Fruit fly (Drosophila melanogaster): ENCODE results near the gene CG3868.

The CG3868 gene

DNA sequence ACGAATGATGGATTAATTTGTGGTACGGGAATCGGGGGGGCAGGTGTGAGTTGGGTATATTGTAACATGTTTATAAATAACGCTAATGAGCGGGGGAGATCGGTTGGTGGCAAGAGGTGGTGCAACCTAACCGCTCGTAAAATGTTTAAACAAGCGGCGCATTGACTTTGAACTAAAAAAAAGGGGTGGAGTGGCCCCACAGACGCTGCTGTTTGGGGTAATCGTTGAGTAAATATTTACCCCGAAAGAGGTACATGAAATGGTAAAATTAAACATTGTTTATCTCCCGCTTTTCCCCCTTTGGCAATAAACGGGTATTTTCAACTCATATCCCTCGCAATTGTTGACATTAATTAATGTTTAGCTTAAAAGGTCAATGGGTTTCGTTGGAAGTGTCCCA, 36.4 kb downstream of the CG3868 start (continued):
- TF ChIP-seq corto (GFP tag; optimal IDR thresholded peaks at IDR 0.05): no peak
- peak; percentile 16 for TF ChIP-seq CG1647 (GFP tag; optimal IDR thresholded peaks at IDR 0.05)
- TF ChIP-seq Opbp (GFP tag; IDR thresholded peaks at IDR 0.05; ENCODE audit: partially characterized antibody): no peak
- peak; percentile 52 for TF ChIP-seq CG17385 (GFP tag; optimal IDR thresholded peaks at IDR 0.05)
- peak; percentile 75 for TF ChIP-seq CG6254 (GFP tag; optimal IDR thresholded peaks at IDR 0.05)
- TF ChIP-seq slou (GFP tag; optimal IDR thresholded peaks at IDR 0.05): no peak
- TF ChIP-seq CG13123 (GFP tag; optimal IDR thresholded peaks at IDR 0.05): no peak
- TF ChIP-seq CG14667 (GFP tag; IDR thresholded peaks at IDR 0.05): no peak
- no peak for TF ChIP-seq CG1024 (GFP tag; IDR thresholded peaks at IDR 0.05)
- TF ChIP-seq CG9797 (GFP tag; optimal IDR thresholded peaks at IDR 0.05): no peak
- TF ChIP-seq Lim3 (GFP tag; IDR thresholded peaks at IDR 0.05): no peak
- TF ChIP-seq CG7786 (GFP tag; optimal IDR thresholded peaks at IDR 0.05): no peak
- TF ChIP-seq CG6813 (GFP tag; optimal IDR thresholded peaks at IDR 0.05): peak; percentile 81
- TF ChIP-seq CG11695 (GFP tag; IDR thresholded peaks at IDR 0.05): 0 out of 3 replicates have a peak, but pooled peaks have one; percentile 32
- peak; percentile 85 for TF ChIP-seq CG17568 (GFP tag; optimal IDR thresholded peaks at IDR 0.05)
- TF ChIP-seq Adf1 (GFP tag; IDR thresholded peaks at IDR 0.05): no peak
- TF ChIP-seq tx (GFP tag; optimal IDR thresholded peaks at IDR 0.05): no peak
- no peak for TF ChIP-seq cg (GFP tag; optimal IDR thresholded peaks at IDR 0.05)
- no peak for TF ChIP-seq jigr1 (GFP tag; IDR thresholded peaks at IDR 0.05)
- TF ChIP-seq Vsx1 (GFP tag; optimal IDR thresholded peaks at IDR 0.05): peak; percentile 91
- TF ChIP-seq Awh (GFP tag; IDR thresholded peaks at IDR 0.05): peak; percentile 90
- TF ChIP-seq CG10959 (GFP tag; IDR thresholded peaks at IDR 0.05): no peak
- TF ChIP-seq CHES-1-like (GFP tag; optimal IDR thresholded peaks at IDR 0.05): no peak
- TF ChIP-seq tio (GFP tag; optimal IDR thresholded peaks at IDR 0.05): no peak
- peak; percentile 54 for TF ChIP-seq D19A (tag; optimal IDR thresholded peaks at IDR 0.05)
- TF ChIP-seq B-H2 (GFP tag; optimal IDR thresholded peaks at IDR 0.05): no peak
- peak; percentile 49 for TF ChIP-seq Sry-β (GFP tag; optimal IDR thresholded peaks at IDR 0.05)
- TF ChIP-seq lov (optimal IDR thresholded peaks at IDR 0.05): no peak
- TF ChIP-seq lov (GFP tag; IDR thresholded peaks at IDR 0.05): 0 out of 3 replicates have a peak, but pooled peaks have one; percentile 33
- no peak for TF ChIP-seq CG13894 (tag; optimal IDR thresholded peaks at IDR 0.05)
- TF ChIP-seq CG13775 (GFP tag; optimal IDR thresholded peaks at IDR 0.05): no peak
- no peak for TF ChIP-seq Ets97D (GFP tag; optimal IDR thresholded peaks at IDR 0.05)
- no peak for TF ChIP-seq Rfx (GFP tag; IDR thresholded peaks at IDR 0.05)
- TF ChIP-seq NfI (GFP tag; optimal IDR thresholded peaks at IDR 0.05): peak; percentile 27
- TF ChIP-seq unpg (GFP tag; optimal IDR thresholded peaks at IDR 0.05): peak; percentile 71
- no peak for TF ChIP-seq amos (GFP tag; IDR thresholded peaks at IDR 0.05; ENCODE audit: partially characterized antibody)
- peak; percentile 26 for TF ChIP-seq mirr (GFP tag; optimal IDR thresholded peaks at IDR 0.05)
- TF ChIP-seq CG2202 (tag; optimal IDR thresholded peaks at IDR 0.05): peak; percentile 87
- no peak for TF ChIP-seq ttk (GFP tag; IDR thresholded peaks at IDR 0.05)
- TF ChIP-seq gt (GFP tag; IDR thresholded peaks at IDR 0.05): no peak
- TF ChIP-seq CG4328 (GFP tag; optimal IDR thresholded peaks at IDR 0.05): peak; percentile 64
- peak; percentile 21 for TF ChIP-seq fd96Cb (tag; optimal IDR thresholded peaks at IDR 0.05)
- no peak for TF ChIP-seq peb (GFP tag; IDR thresholded peaks at IDR 0.05)
- TF ChIP-seq trh (GFP tag; optimal IDR thresholded peaks at IDR 0.05): no peak
- peak; percentile 43 for TF ChIP-seq CG18599 (GFP tag; optimal IDR thresholded peaks at IDR 0.05)
- no peak for TF ChIP-seq MESR4 (GFP tag; optimal IDR thresholded peaks at IDR 0.05)
- peak; percentile 12 for TF ChIP-seq CG33213 (GFP tag; optimal IDR thresholded peaks at IDR 0.05)
- TF ChIP-seq CG9876 (GFP tag; optimal IDR thresholded peaks at IDR 0.05): peak; percentile 13
- TF ChIP-seq Eip74EF (GFP tag; optimal IDR thresholded peaks at IDR 0.05): peak in 1 of 2 experiments; percentile 70
- no peak for TF ChIP-seq Bdp1 (GFP tag; optimal IDR thresholded peaks at IDR 0.05)
- TF ChIP-seq schlank (tag; optimal IDR thresholded peaks at IDR 0.05): no peak
